Worm (Caenorhabditis elegans): Measurements from ENCODE around the gene maph-9.

Gene maph-9

ce11 chrIV:7186756-7187155, 30.3 kb downstream of the maph-9 start, which contains the start of gene str-249:
TSS of gene str-249 (minus strand) at chrIV:7186856.
- TF ChIP-seq fkh-10 (GFP tag; optimal IDR thresholded peaks at IDR 0.05) (no peak), jun-1 (tag; optimal IDR thresholded peaks at IDR 0.05) (no peak), skn-1 (tag; optimal IDR thresholded peaks at IDR 0.05) (no peak)

ce11 chrIV:7188030-7188429, 31.6 kb downstream of the maph-9 start, which contains the start of gene C42D4.13:
TSS of gene C42D4.13 (minus strand) at chrIV:7188130.
- TF ChIP-seq tbx-2 (tag; optimal IDR thresholded peaks at IDR 0.05) (no peak), unc-39 (tag; optimal IDR thresholded peaks at IDR 0.05) (no peak), nhr-77 (tag; optimal IDR thresholded peaks at IDR 0.05) (no peak), ztf-11 (tag; optimal IDR thresholded peaks at IDR 0.05) (no peak), ama-1 (optimal IDR thresholded peaks at IDR 0.05) (no peak), skn-1 (tag; optimal IDR thresholded peaks at IDR 0.05) (no peak), jun-1 (tag; optimal IDR thresholded peaks at IDR 0.05) (no peak), sea-2 (GFP tag; optimal IDR thresholded peaks at IDR 0.05) (no peak), ztf-4 (tag; optimal IDR thresholded peaks at IDR 0.05) (no peak), fkh-2 (tag; optimal IDR thresholded peaks at IDR 0.05) (no peak), nhr-11 (tag; optimal IDR thresholded peaks at IDR 0.05) (no peak), nhr-76 (tag; optimal IDR thresholded peaks at IDR 0.05) (no peak), zag-1 (tag; optimal IDR thresholded peaks at IDR 0.05) (no peak), elt-2 (tag; optimal IDR thresholded peaks at IDR 0.05) (no peak), mdl-1 (tag; optimal IDR thresholded peaks at IDR 0.05) (no peak)

- peak; percentile 30 to 89 (median 45) for TF ChIP-seq elt-3 (tag; optimal IDR thresholded peaks at IDR 0.05)
- no peak for TF ChIP-seq nhr-28 (tag; optimal IDR thresholded peaks at IDR 0.05)
- peak; percentile 88 for TF ChIP-seq jun-1 (tag; optimal IDR thresholded peaks at IDR 0.05)
- peak; percentile 9 for TF ChIP-seq snpc-4 (tag; optimal IDR thresholded peaks at IDR 0.05)
- TF ChIP-seq elt-2 (tag; optimal IDR thresholded peaks at IDR 0.05), result peak; percentile 99
- peak; percentile 62 for TF ChIP-seq ceh-28 (tag; optimal IDR thresholded peaks at IDR 0.05)
- no peak for TF ChIP-seq nhr-12 (tag; optimal IDR thresholded peaks at IDR 0.05)
- peak; percentile 97 for TF ChIP-seq pha-4 (tag; optimal IDR thresholded peaks at IDR 0.05)
- peak; percentile 100 for TF ChIP-seq pqm-1 (tag; optimal IDR thresholded peaks at IDR 0.05)
- TF ChIP-seq skn-1 (tag; optimal IDR thresholded peaks at IDR 0.05), result peak; percentile 55
- no peak for TF ChIP-seq hmg-11 (tag; optimal IDR thresholded peaks at IDR 0.05)
- no peak for TF ChIP-seq tbx-2 (tag; optimal IDR thresholded peaks at IDR 0.05)
- TF ChIP-seq nhr-43 (tag; optimal IDR thresholded peaks at IDR 0.05; ENCODE audit: poor library complexity, severe bottlenecking), result peak; percentile 11
- TF ChIP-seq nhr-23 (tag; optimal IDR thresholded peaks at IDR 0.05), result peak; percentile 71
- TF ChIP-seq fkh-10 (GFP tag; optimal IDR thresholded peaks at IDR 0.05), result peak; percentile 65
- no peak for TF ChIP-seq lin-15B (tag; optimal IDR thresholded peaks at IDR 0.05)
These were observed 32.3 kb downstream of the maph-9 start, which contains the start of gene srlf-7 for ce11 chrIV:7188528-7189422. TSS of gene srlf-7 (plus strand) at chrIV:7189287.

ce11 chrIV:7190409-7190808, 34.0 kb downstream of the maph-9 start:
- no peak for TF ChIP-seq mdl-1 (tag; optimal IDR thresholded peaks at IDR 0.05)
- no peak for TF ChIP-seq lin-39 (tag; optimal IDR thresholded peaks at IDR 0.05)
- TF ChIP-seq daf-12 (tag; optimal IDR thresholded peaks at IDR 0.05), result no peak
- TF ChIP-seq elt-2 (tag; optimal IDR thresholded peaks at IDR 0.05), result peak; percentile 94
- no peak for TF ChIP-seq nhr-43 (tag; optimal IDR thresholded peaks at IDR 0.05; ENCODE audit: poor library complexity, severe bottlenecking)
- TF ChIP-seq zag-1 (tag; optimal IDR thresholded peaks at IDR 0.05), result no peak
- no peak for TF ChIP-seq elt-1 (tag; optimal IDR thresholded peaks at IDR 0.05)
- TF ChIP-seq fkh-10 (GFP tag; optimal IDR thresholded peaks at IDR 0.05), result no peak
- no peak for TF ChIP-seq ama-1 (optimal IDR thresholded peaks at IDR 0.05)
- TF ChIP-seq elt-3 (tag; optimal IDR thresholded peaks at IDR 0.05), result peak in 1 of 3 experiments; percentile 21
- no peak for TF ChIP-seq nhr-11 (tag; optimal IDR thresholded peaks at IDR 0.05)
- TF ChIP-seq jun-1 (tag; optimal IDR thresholded peaks at IDR 0.05), result peak; percentile 77
- no peak for TF ChIP-seq ceh-16 (tag; optimal IDR thresholded peaks at IDR 0.05)
- no peak for TF ChIP-seq ceh-82 (tag; optimal IDR thresholded peaks at IDR 0.05)
- peak; percentile 94 for TF ChIP-seq pqm-1 (tag; optimal IDR thresholded peaks at IDR 0.05)
- no peak for TF ChIP-seq fos-1 (tag; optimal IDR thresholded peaks at IDR 0.05)
- no peak for TF ChIP-seq nhr-12 (tag; optimal IDR thresholded peaks at IDR 0.05)
- TF ChIP-seq aly-2 (tag; optimal IDR thresholded peaks at IDR 0.05), result no peak
- no peak for TF ChIP-seq R02D3.7 (tag; optimal IDR thresholded peaks at IDR 0.05)
- peak; percentile 18 for TF ChIP-seq ceh-28 (tag; optimal IDR thresholded peaks at IDR 0.05)
- TF ChIP-seq lin-15B (tag; optimal IDR thresholded peaks at IDR 0.05), result no peak
